Worm (Caenorhabditis elegans) whole organism, late embryonic: ENCODE measurements around the gene vglu-3.

Source experiments
- C08G9.2 ChIP-seq: sonication (generic microtip); optimal IDR thresholded peaks from 2 replicates; lab custom pipeline; 2016; ENCODE audit warnings: mild to moderate bottlenecking, missing genetic modification characterization, moderate library complexity, missing compliant biosample characterization
- C38D4.7 ChIP-seq: fragments of 200-800 bp; sonication (Bioruptor generic); optimal IDR thresholded peaks from 2 replicates; lab custom pipeline; 2018; ENCODE audit warnings: mild to moderate bottlenecking, missing genetic modification characterization, moderate library complexity, missing compliant biosample characterization
- ahr-1 ChIP-seq: sonication (generic microtip); optimal IDR thresholded peaks from 2 replicates; lab custom pipeline; 2016; ENCODE audit warnings: missing genetic modification characterization, missing compliant biosample characterization
- ama-1 ChIP-seq: fragments of 150-350 bp; optimal IDR thresholded peaks from 2 replicates; lab custom pipeline; 2014
- ceh-14 ChIP-seq: sonication (generic microtip); optimal IDR thresholded peaks from 2 replicates; lab custom pipeline; 2016; ENCODE audit warnings: missing genotype, missing genetic modification characterization, missing compliant biosample characterization
- ceh-18 ChIP-seq: sonication (generic microtip); optimal IDR thresholded peaks from 2 replicates; lab custom pipeline; 2016; ENCODE audit warnings: missing genetic modification characterization, missing compliant biosample characterization
- ceh-19 ChIP-seq: fragments of 200-800 bp; sonication (Bioruptor generic); optimal IDR thresholded peaks from 2 replicates; lab custom pipeline; 2018; ENCODE audit warnings: mild to moderate bottlenecking, missing genetic modification characterization, missing compliant biosample characterization
- ceh-2 ChIP-seq: sonication (generic microtip); optimal IDR thresholded peaks from 2 replicates; lab custom pipeline; 2016; ENCODE audit warnings: missing genotype, missing genetic modification characterization, missing compliant biosample characterization
- ceh-22 ChIP-seq: sonication (generic microtip); optimal IDR thresholded peaks from 2 replicates; lab custom pipeline; 2017; ENCODE audit warnings: missing biosample characterization, missing genetic modification characterization
- ceh-30 ChIP-seq: fragments of 150-350 bp; optimal IDR thresholded peaks from 2 replicates; lab custom pipeline; 2014; ENCODE audit warnings: missing biosample characterization, missing genetic modification characterization
- ceh-31 ChIP-seq: sonication (generic microtip); optimal IDR thresholded peaks from 2 replicates; lab custom pipeline; 2016; ENCODE audit warnings: missing genetic modification characterization, missing compliant biosample characterization
- ceh-34 ChIP-seq: sonication (generic microtip); optimal IDR thresholded peaks from 2 replicates; lab custom pipeline; 2016; ENCODE audit warnings: mild to moderate bottlenecking, missing genetic modification characterization, missing compliant biosample characterization
- ceh-45 ChIP-seq: fragments of 200-800 bp; sonication (Bioruptor generic); IDR thresholded peaks from 2 replicates; pipeline ENCODE4 v1.3.6; 2022; ENCODE audit warnings: missing genetic modification reagents, missing genetic modification characterization, missing compliant biosample characterization
- ceh-48 ChIP-seq: sonication (generic microtip); optimal IDR thresholded peaks from 2 replicates; lab custom pipeline; 2016; ENCODE audit warnings: missing genetic modification characterization, inconsistent platforms, missing compliant biosample characterization
- ceh-9 ChIP-seq: sonication (generic microtip); optimal IDR thresholded peaks from 2 replicates; lab custom pipeline; 2016; ENCODE audit warnings: mild to moderate bottlenecking, missing genetic modification characterization, inconsistent platforms, missing compliant biosample characterization
- che-1 ChIP-seq: sonication (generic microtip); optimal IDR thresholded peaks from 2 replicates; lab custom pipeline; 2016; ENCODE audit warnings: mild to moderate bottlenecking, missing genetic modification characterization, missing compliant biosample characterization
- dmd-4 ChIP-seq: sonication (generic microtip); optimal IDR thresholded peaks from 2 replicates; lab custom pipeline; 2016; ENCODE audit warnings: borderline replicate concordance, missing genetic modification characterization, missing compliant biosample characterization
- dve-1 ChIP-seq: sonication (generic microtip); optimal IDR thresholded peaks from 2 replicates; lab custom pipeline; 2017; ENCODE audit warnings: antibody characterized with exemption, mild to moderate bottlenecking, missing genetic modification characterization, missing compliant biosample characterization
- elt-2 ChIP-seq: sonication (generic microtip); optimal IDR thresholded peaks from 2 replicates; lab custom pipeline; 2016; ENCODE audit warnings: missing genetic modification reagents, missing genetic modification characterization, missing compliant biosample characterization
- elt-4 ChIP-seq: sonication (generic microtip); optimal IDR thresholded peaks from 2 replicates; lab custom pipeline; 2016; ENCODE audit warnings: missing genetic modification characterization, missing compliant biosample characterization
- eyg-1 ChIP-seq: sonication (generic microtip); optimal IDR thresholded peaks from 2 replicates; lab custom pipeline; 2016; ENCODE audit warnings: missing genotype, missing genetic modification characterization, missing compliant biosample characterization
- fax-1 ChIP-seq: sonication (generic microtip); optimal IDR thresholded peaks from 2 replicates; lab custom pipeline; 2016; ENCODE audit warnings: missing genotype, missing genetic modification characterization, missing compliant biosample characterization
- hlh-13 ChIP-seq: fragments of 200-800 bp; sonication (Bioruptor generic); optimal IDR thresholded peaks from 2 replicates; lab custom pipeline; 2018; ENCODE audit warnings: mild to moderate bottlenecking, missing genetic modification characterization, missing compliant biosample characterization
- hlh-6 ChIP-seq: sonication (generic microtip); optimal IDR thresholded peaks from 2 replicates; lab custom pipeline; 2016; ENCODE audit warnings: missing genotype, missing genetic modification characterization, missing compliant biosample characterization
- mec-3 ChIP-seq: sonication (generic microtip); optimal IDR thresholded peaks from 2 replicates; lab custom pipeline; 2016; ENCODE audit warnings: borderline replicate concordance, missing genetic modification characterization, missing compliant biosample characterization
- nfya-1 ChIP-seq: sonication (generic microtip); optimal IDR thresholded peaks from 2 replicates; lab custom pipeline; 2017; ENCODE audit warnings: missing genetic modification characterization, mild to moderate bottlenecking, missing compliant biosample characterization, antibody characterized with exemption, moderate library complexity
- pha-2 ChIP-seq: sonication (generic microtip); optimal IDR thresholded peaks from 2 replicates; lab custom pipeline; 2017; ENCODE audit warnings: mild to moderate bottlenecking, missing genetic modification characterization, missing compliant biosample characterization
- pha-4 ChIP-seq: fragments of 150-350 bp; optimal IDR thresholded peaks from 2 replicates; lab custom pipeline; 2018; ENCODE audit warnings: missing biosample characterization, missing genetic modification reagents, missing genetic modification characterization
- ref-2 ChIP-seq: sonication (generic microtip); optimal IDR thresholded peaks from 2 replicates; lab custom pipeline; 2016; ENCODE audit warnings: missing genetic modification characterization, missing compliant biosample characterization
- rnt-1 ChIP-seq: sonication (generic microtip); optimal IDR thresholded peaks from 2 replicates; lab custom pipeline; 2016; ENCODE audit warnings: missing genetic modification characterization, missing compliant biosample characterization
- sdc-2 ChIP-seq: sonication (generic microtip); optimal IDR thresholded peaks from 2 replicates; lab custom pipeline; 2016; ENCODE audit warnings: missing genotype, missing genetic modification characterization, missing compliant biosample characterization
- syd-9 ChIP-seq: sonication (generic microtip); optimal IDR thresholded peaks from 2 replicates; lab custom pipeline; 2016; ENCODE audit warnings: mild to moderate bottlenecking, missing genetic modification characterization, moderate library complexity, missing compliant biosample characterization
- tbx-2 ChIP-seq: sonication (generic microtip); optimal IDR thresholded peaks from 2 replicates; lab custom pipeline; 2016; ENCODE audit warnings: missing genetic modification characterization, missing compliant biosample characterization
- tbx-7 ChIP-seq: sonication (generic microtip); optimal IDR thresholded peaks from 2 replicates; lab custom pipeline; 2016; ENCODE audit warnings: missing genotype, missing genetic modification characterization, missing compliant biosample characterization
- unc-3 ChIP-seq, 2 experiments: fragments of 200-800 bp in 1 of 2; sonication (Bioruptor generic) in 1 of 2; sonication (generic microtip) in 1 of 2; conservative IDR thresholded peaks in 1 of 2; optimal IDR thresholded peaks in 1 of 2; 2 replicates each; pipeline versions ENCODE4 v1.3.6 to Lab custom; 2016 to 2022; ENCODE audit warnings: missing compliant biosample characterization in 2 of 2, missing genetic modification characterization in 2 of 2, missing genetic modification reagents in 1 of 2
- unc-42 ChIP-seq: sonication (generic microtip); optimal IDR thresholded peaks from 2 replicates; lab custom pipeline; 2016; ENCODE audit warnings: missing genotype, missing genetic modification characterization, missing compliant biosample characterization
- unc-55 ChIP-seq: sonication (generic microtip); optimal IDR thresholded peaks from 2 replicates; lab custom pipeline; 2017; ENCODE audit warnings: missing biosample characterization, missing genetic modification reagents, missing genetic modification characterization
- unc-86 ChIP-seq: sonication (generic microtip); optimal IDR thresholded peaks from 2 replicates; lab custom pipeline; 2016; ENCODE audit warnings: missing genetic modification characterization, missing compliant biosample characterization
- zip-5 ChIP-seq: sonication (generic microtip); optimal IDR thresholded peaks from 2 replicates; lab custom pipeline; 2016; ENCODE audit warnings: missing genetic modification characterization, missing compliant biosample characterization

vglu-3 gene

ce11 chrIII:10333961-10334542 is 33.9 kb downstream of the vglu-3 start, which contains the start of the genes jmjd-4 and mev-1:
Gene jmjd-4 (minus strand): TSS chrIII:10334018.
Gene mev-1 (plus strand): TSS chrIII:10334277.
- TF ChIP-seq ref-2 (peak; percentile 45), C38D4.7 (GFP tag; lab: Kevin White, UChicago) (peak; percentile 13), unc-86 (tag; lab: Kevin White, UChicago) (peak; percentile 57), ceh-2 (tag; lab: Kevin White, UChicago) (no peak), ceh-18 (tag; lab: Kevin White, UChicago) (peak; percentile 70), nfya-1 (tag; lab: Kevin White, UChicago) (peak; percentile 68), unc-3 (GFP tag; conservative IDR thresholded peaks at IDR 0.05; lab: Robert Waterston, UW) (peak; percentile 41; the same call in 1 of the 2 replicates), unc-3 (tag; optimal IDR thresholded peaks at IDR 0.05; lab: Kevin White, UChicago) (no peak), zip-5 (no peak), mec-3 (no peak), elt-2 (tag; lab: Kevin White, UChicago) (peak; percentile 60), unc-55 (GFP tag; lab: Kevin White, UChicago) (no peak), ceh-14 (tag; lab: Kevin White, UChicago) (peak; percentile 43), ceh-31 (peak; percentile 56), tbx-7 (tag; lab: Kevin White, UChicago) (no peak), ceh-22 (tag; lab: Kevin White, UChicago) (no peak), hlh-6 (tag; lab: Kevin White, UChicago) (no peak), C08G9.2 (tag; lab: Kevin White, UChicago) (peak; percentile 9), unc-42 (tag; lab: Kevin White, UChicago) (peak; percentile 31), fax-1 (tag; lab: Kevin White, UChicago) (no peak), che-1 (peak; percentile 33), ahr-1 (tag; lab: Kevin White, UChicago) (peak; percentile 24), rnt-1 (tag; lab: Kevin White, UChicago) (peak; percentile 58), ceh-34 (tag; lab: Kevin White, UChicago) (peak; percentile 18), tbx-2 (tag; lab: Kevin White, UChicago) (peak; percentile 50), elt-4 (no peak), dve-1 (tag; lab: Kevin White, UChicago) (peak; percentile 36), ceh-30 (peak; percentile 36)

ce11 chrIII:10335086-10335485 is 34.9 kb downstream of the vglu-3 start, which contains the start of gene ced-9:
Gene ced-9 (plus strand): TSS chrIII:10335172.
- TF ChIP-seq ceh-9 (tag; lab: Kevin White, UChicago) (no peak), ceh-48 (tag; lab: Kevin White, UChicago) (no peak), ceh-30 (no peak), syd-9 (tag; lab: Kevin White, UChicago) (no peak), sdc-2 (tag; lab: Kevin White, UChicago) (no peak), ceh-45 (GFP tag; lab: Robert Waterston, UW) (no peak), ceh-22 (tag; lab: Kevin White, UChicago) (no peak), ama-1 (no peak), C08G9.2 (tag; lab: Kevin White, UChicago) (no peak), dmd-4 (tag; lab: Kevin White, UChicago) (no peak), ref-2 (no peak), pha-2 (no peak), eyg-1 (tag; lab: Kevin White, UChicago) (no peak), ceh-19 (GFP tag; lab: Kevin White, UChicago) (no peak), pha-4 (tag; lab: Kevin White, UChicago) (no peak), hlh-13 (GFP tag; lab: Kevin White, UChicago) (no peak), zip-5 (no peak), ahr-1 (tag; lab: Kevin White, UChicago) (no peak)
